Fruit fly (Drosophila melanogaster) whole organism: ENCODE results near the gene Qsox4.

Experiments used
- CG8478 ChIP-seq: fragments of >200 bp; optimal IDR thresholded peaks from 2 replicates; lab custom pipeline; 2018; ENCODE audit warnings: inconsistent platforms
- Dll ChIP-seq: fragments of >200 bp; optimal IDR thresholded peaks from 2 replicates; lab custom pipeline; 2017
- EcR ChIP-seq, 2 experiments: fragments of >200 bp; optimal IDR thresholded peaks; 2 replicates each; lab custom pipeline; 2017; ENCODE audit warnings: missing biosample characterization in 2 of 2, missing genetic modification characterization in 2 of 2, missing genetic modification reagents in 2 of 2
- pan ChIP-seq: fragments of >200 bp; optimal IDR thresholded peaks from 2 replicates; lab custom pipeline; 2017
- psq ChIP-seq: fragments of >200 bp; optimal IDR thresholded peaks from 2 replicates; lab custom pipeline; 2017
- usp ChIP-seq: fragments of >200 bp; optimal IDR thresholded peaks from 2 replicates; lab custom pipeline; 2017; ENCODE audit warnings: missing biosample characterization, missing genetic modification characterization, mixed read lengths

dm6 chr3R:23721525-23721924 lies 19.0 kb downstream of the Qsox4 start, which contains the start of gene CG10232:
- TF ChIP-seq EcR (GFP tag; optimal IDR thresholded peaks at IDR 0.05; lab: Kevin White, UChicago), result no peak
- no peak for TF ChIP-seq psq (lab: Kevin White, UChicago)
- TF ChIP-seq Dll (lab: Kevin White, UChicago), result no peak
- TF ChIP-seq pan (lab: Kevin White, UChicago), result no peak
- TF ChIP-seq usp (GFP tag; lab: Kevin White, UChicago), result no peak
- no peak for TF ChIP-seq CG8478 (lab: Kevin White, UChicago)
